Fruit fly (Drosophila melanogaster) Kc167 (cell line): Measurements from ENCODE around the gene Or19b.

Source experiments
- Myc ChIP-seq: fragments of >200 bp; optimal IDR thresholded peaks from 2 replicates; lab custom pipeline; 2017; ENCODE audit warnings: missing external identifiers
- ttk ChIP-seq: sonication (Bioruptor generic); optimal IDR thresholded peaks from 2 replicates; lab custom pipeline; 2017; ENCODE audit warnings: missing external identifiers

DNA sequence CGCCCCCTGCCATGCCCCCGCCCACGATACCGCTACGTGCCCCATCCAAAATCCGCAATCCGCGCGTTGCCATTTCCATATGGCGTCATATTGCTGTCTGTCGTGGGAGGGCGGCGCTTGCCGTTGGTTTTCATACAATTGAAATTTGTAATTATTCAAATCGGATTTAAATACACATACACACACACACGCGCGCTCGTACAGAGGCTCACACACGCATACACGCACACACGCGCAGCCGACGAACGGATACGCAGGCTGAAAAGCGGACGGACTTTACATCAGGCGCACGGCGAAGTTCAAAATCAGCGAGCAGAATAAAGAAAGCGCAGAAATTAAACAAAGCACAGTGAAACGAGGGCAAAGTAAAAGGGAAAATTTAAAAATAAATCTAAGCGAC lies 27.2 kb upstream of the Or19b start:
- TF ChIP-seq ttk (lab: Kevin White, UChicago), result no peak
- TF ChIP-seq Myc, result no peak
